1 fruit fly cellular context compared by ENCODE assay signal in genomic region chr3R:22468829-22469487, dm6.
TF ChIP-seq lines count a peak whose summit lies in the region.

No protein-coding gene starts in this region.

TF ChIP-seq in whole organism, embryonic, 481 proteins besides CTCF, POLR2A, EP300 and RAD21 (continued from another document and continues in another):
- TF ChIP-seq CG4404 (GFP tag; IDR thresholded peaks at IDR 0.05; lab: Robert Waterston, UW) (peak; percentile 46), CG34224 (GFP tag; IDR thresholded peaks at IDR 0.05; lab: Robert Waterston, UW; ENCODE audit: partially characterized antibody) (no peak), usp (GFP tag; optimal IDR thresholded peaks at IDR 0.05; lab: Kevin White, UChicago) (no peak), CG10462 (GFP tag; optimal IDR thresholded peaks at IDR 0.05; lab: Kevin White, UChicago) (peak; percentile 44), CG3407 (GFP tag; optimal IDR thresholded peaks at IDR 0.05; lab: Kevin White, UChicago) (peak; percentile 47), Hand (GFP tag; optimal IDR thresholded peaks at IDR 0.05; lab: Kevin White, UChicago) (peak; percentile 92), insv (GFP tag; optimal IDR thresholded peaks at IDR 0.05; lab: Kevin White, UChicago) (no peak), GATAe (GFP tag; conservative IDR thresholded peaks at IDR 0.05; lab: Robert Waterston, UW) (peak; percentile 63; the same call in 1 of the 2 replicates), da (GFP tag; optimal IDR thresholded peaks at IDR 0.05; lab: Kevin White, UChicago) (peak; percentile 4), CG15696 (tag; optimal IDR thresholded peaks at IDR 0.05; lab: Kevin White, UChicago) (peak; percentile 10), CG3838 (GFP tag; optimal IDR thresholded peaks at IDR 0.05; lab: Kevin White, UChicago) (no peak), Dll (GFP tag; IDR thresholded peaks at IDR 0.05; lab: Robert Waterston, UW; ENCODE audit: partially characterized antibody) (no peak), her (GFP tag; optimal IDR thresholded peaks at IDR 0.05; lab: Kevin White, UChicago) (peak; percentile 90), tx (GFP tag; optimal IDR thresholded peaks at IDR 0.05; lab: Kevin White, UChicago) (peak; percentile 84), esg (GFP tag; conservative IDR thresholded peaks at IDR 0.05; lab: Robert Waterston, UW) (peak; percentile 83), dati (GFP tag; IDR thresholded peaks at IDR 0.05; lab: Robert Waterston, UW) (no peak), CG6854 (GFP tag; optimal IDR thresholded peaks at IDR 0.05; lab: Kevin White, UChicago) (peak; percentile 85), sr (GFP tag; IDR thresholded peaks at IDR 0.05; lab: Robert Waterston, UW) (no peak), fu2 (GFP tag; optimal IDR thresholded peaks at IDR 0.05; lab: Kevin White, UChicago) (peak; percentile 78), salm (tag; optimal IDR thresholded peaks at IDR 0.05; lab: Kevin White, UChicago) (peak; percentile 62), Fer3 (tag; optimal IDR thresholded peaks at IDR 0.05; lab: Kevin White, UChicago) (peak; percentile 89), CG43689 (GFP tag; IDR thresholded peaks at IDR 0.05; lab: Robert Waterston, UW) (peak; percentile 68), CG31365 (tag; optimal IDR thresholded peaks at IDR 0.05; lab: Kevin White, UChicago) (peak; percentile 74), chn (GFP tag; optimal IDR thresholded peaks at IDR 0.05; lab: Kevin White, UChicago) (peak; percentile 67), CG17361 (GFP tag; IDR thresholded peaks at IDR 0.05; lab: Robert Waterston, UW) (no peak; the same call in 2 of the 3 replicates), z (GFP tag; IDR thresholded peaks at IDR 0.05; lab: Robert Waterston, UW) (no peak), NC2β (GFP tag; optimal IDR thresholded peaks at IDR 0.05; lab: Kevin White, UChicago) (peak; percentile 68), sqz (GFP tag; optimal IDR thresholded peaks at IDR 0.05; lab: Kevin White, UChicago) (no peak), scrt (GFP tag; optimal IDR thresholded peaks at IDR 0.05; lab: Kevin White, UChicago) (peak; percentile 87), CG13894 (tag; optimal IDR thresholded peaks at IDR 0.05; lab: Kevin White, UChicago) (peak; percentile 92), CG10565 (GFP tag; optimal IDR thresholded peaks at IDR 0.05; lab: Kevin White, UChicago) (peak; percentile 51), Dad (GFP tag; optimal IDR thresholded peaks at IDR 0.05; lab: Kevin White, UChicago) (peak; percentile 77), sna (GFP tag; IDR thresholded peaks at IDR 0.05; lab: Robert Waterston, UW; ENCODE audit: partially characterized antibody) (no peak), sug (tag; optimal IDR thresholded peaks at IDR 0.05; lab: Kevin White, UChicago) (peak; percentile 86), Fer1 (GFP tag; optimal IDR thresholded peaks at IDR 0.05; lab: Kevin White, UChicago) (peak; percentile 96), Chrac-16 (GFP tag; optimal IDR thresholded peaks at IDR 0.05; lab: Kevin White, UChicago) (peak; percentile 81), CG15269 (tag; optimal IDR thresholded peaks at IDR 0.05; lab: Kevin White, UChicago) (peak; percentile 91), yki (optimal IDR thresholded peaks at IDR 0.05; lab: Kevin White, UChicago) (no peak), CG7987 (GFP tag; optimal IDR thresholded peaks at IDR 0.05; lab: Kevin White, UChicago) (peak; percentile 79), CG18262 (tag; optimal IDR thresholded peaks at IDR 0.05; lab: Kevin White, UChicago) (no peak), CG7357 (GFP tag; IDR thresholded peaks at IDR 0.05; lab: Robert Waterston, UW) (peak; percentile 69; the same call in 2 of the 3 replicates), toy (GFP tag; IDR thresholded peaks at IDR 0.05; lab: Robert Waterston, UW) (peak; percentile 25; the same call in 1 of the 2 replicates), CG8388 (GFP tag; optimal IDR thresholded peaks at IDR 0.05; lab: Kevin White, UChicago) (peak; percentile 73), cwo (GFP tag; optimal IDR thresholded peaks at IDR 0.05; lab: Kevin White, UChicago) (peak; percentile 90), CG11398 (GFP tag; optimal IDR thresholded peaks at IDR 0.05; lab: Kevin White, UChicago) (peak; percentile 78), pita (GFP tag; optimal IDR thresholded peaks at IDR 0.05; lab: Kevin White, UChicago) (no peak), gcm2 (GFP tag; optimal IDR thresholded peaks at IDR 0.05; lab: Kevin White, UChicago) (peak; percentile 67), NC2α (GFP tag; optimal IDR thresholded peaks at IDR 0.05; lab: Kevin White, UChicago) (peak; percentile 23), oc (tag; optimal IDR thresholded peaks at IDR 0.05; lab: Kevin White, UChicago) (peak; percentile 75), CG32772 (GFP tag; IDR thresholded peaks at IDR 0.05; lab: Robert Waterston, UW) (peak; percentile 77), Dip3 (GFP tag; optimal IDR thresholded peaks at IDR 0.05; lab: Kevin White, UChicago) (peak; percentile 82), Nf-YA (GFP tag; IDR thresholded peaks at IDR 0.05; lab: Robert Waterston, UW) (peak; percentile 73), CG9609 (GFP tag; optimal IDR thresholded peaks at IDR 0.05; lab: Kevin White, UChicago) (peak; percentile 81), Ada2b (GFP tag; IDR thresholded peaks at IDR 0.05; lab: Robert Waterston, UW) (peak; percentile 87), Oaz (GFP tag; IDR thresholded peaks at IDR 0.05; lab: Robert Waterston, UW) (peak; percentile 74), Dip2 (GFP tag; IDR thresholded peaks at IDR 0.05; lab: Robert Waterston, UW) (no peak), D19A (tag; optimal IDR thresholded peaks at IDR 0.05; lab: Kevin White, UChicago) (peak; percentile 79), CG18599 (GFP tag; optimal IDR thresholded peaks at IDR 0.05; lab: Kevin White, UChicago) (peak; percentile 97), CG9876 (GFP tag; optimal IDR thresholded peaks at IDR 0.05; lab: Kevin White, UChicago) (peak; percentile 80), Stat92E (GFP tag; optimal IDR thresholded peaks at IDR 0.05; lab: Kevin White, UChicago) (no peak), CG7963 (GFP tag; IDR thresholded peaks at IDR 0.05; lab: Robert Waterston, UW; ENCODE audit: partially characterized antibody) (no peak), ap (GFP tag; IDR thresholded peaks at IDR 0.05; lab: Robert Waterston, UW) (peak; percentile 63; the same call in 1 of the 2 replicates), sim (GFP tag; IDR thresholded peaks at IDR 0.05; lab: Robert Waterston, UW) (no peak), CG1792 (GFP tag; optimal IDR thresholded peaks at IDR 0.05; lab: Kevin White, UChicago) (peak; percentile 88), CG14014 (GFP tag; IDR thresholded peaks at IDR 0.05; lab: Robert Waterston, UW) (peak; percentile 90), YL-1 (GFP tag; optimal IDR thresholded peaks at IDR 0.05; lab: Kevin White, UChicago) (peak; percentile 22), Bteb2 (GFP tag; optimal IDR thresholded peaks at IDR 0.05; lab: Kevin White, UChicago) (peak; percentile 79), BtbVII (GFP tag; optimal IDR thresholded peaks at IDR 0.05; lab: Kevin White, UChicago) (peak; percentile 88), Jarid2 (GFP tag; optimal IDR thresholded peaks at IDR 0.05; lab: Kevin White, UChicago) (peak; percentile 65), Med (GFP tag; lab: Kevin White, UChicago) (peak; percentile 98), hth (optimal IDR thresholded peaks at IDR 0.05; lab: Kevin White, UChicago) (no peak), Nf-YC (tag; optimal IDR thresholded peaks at IDR 0.05; lab: Kevin White, UChicago) (peak; percentile 78), p53 (GFP tag; optimal IDR thresholded peaks at IDR 0.05; lab: Kevin White, UChicago) (peak; percentile 78), CG4854 (GFP tag; optimal IDR thresholded peaks at IDR 0.05; lab: Kevin White, UChicago) (no peak), CG17568 (GFP tag; optimal IDR thresholded peaks at IDR 0.05; lab: Kevin White, UChicago) (no peak), CG8089 (GFP tag; optimal IDR thresholded peaks at IDR 0.05; lab: Kevin White, UChicago) (peak; percentile 67), Xbp1 (GFP tag; optimal IDR thresholded peaks at IDR 0.05; lab: Kevin White, UChicago) (peak; percentile 90), knrl (GFP tag; IDR thresholded peaks at IDR 0.05; lab: Robert Waterston, UW; ENCODE audit: partially characterized antibody) (no peak), fd64A (GFP tag; optimal IDR thresholded peaks at IDR 0.05; lab: Kevin White, UChicago) (peak; percentile 51), HLH54F (GFP tag; optimal IDR thresholded peaks at IDR 0.05; lab: Kevin White, UChicago) (peak; percentile 88), crc (GFP tag; optimal IDR thresholded peaks at IDR 0.05; lab: Kevin White, UChicago) (peak; percentile 83), Doc3 (GFP tag; IDR thresholded peaks at IDR 0.05; lab: Robert Waterston, UW; ENCODE audit: partially characterized antibody) (no peak), Nf-YB (GFP tag; optimal IDR thresholded peaks at IDR 0.05; lab: Kevin White, UChicago) (peak; percentile 66), fd102C (GFP tag; optimal IDR thresholded peaks at IDR 0.05; lab: Kevin White, UChicago) (no peak), Dp (GFP tag; optimal IDR thresholded peaks at IDR 0.05; lab: Kevin White, UChicago) (no peak), dmrt99B (tag; optimal IDR thresholded peaks at IDR 0.05; lab: Kevin White, UChicago) (peak; percentile 93), Mes4 (GFP tag; optimal IDR thresholded peaks at IDR 0.05; lab: Kevin White, UChicago) (peak; percentile 74), CG3847 (GFP tag; IDR thresholded peaks at IDR 0.05; lab: Robert Waterston, UW) (peak; percentile 88), lilli (GFP tag; optimal IDR thresholded peaks at IDR 0.05; lab: Kevin White, UChicago) (peak; percentile 89), vvl (GFP tag; IDR thresholded peaks at IDR 0.05; lab: Robert Waterston, UW) (peak; percentile 89), bsh (GFP tag; optimal IDR thresholded peaks at IDR 0.05; lab: Kevin White, UChicago) (peak in 1 of 2 experiments; percentile 75), Camta (GFP tag; optimal IDR thresholded peaks at IDR 0.05; lab: Kevin White, UChicago) (peak; percentile 76), CG2712 (tag; optimal IDR thresholded peaks at IDR 0.05; lab: Kevin White, UChicago) (no peak), trh (GFP tag; optimal IDR thresholded peaks at IDR 0.05; lab: Kevin White, UChicago) (peak; percentile 50), CG4820 (GFP tag; optimal IDR thresholded peaks at IDR 0.05; lab: Kevin White, UChicago) (peak; percentile 78), Hmx (GFP tag; optimal IDR thresholded peaks at IDR 0.05; lab: Kevin White, UChicago) (no peak), pb (GFP tag; optimal IDR thresholded peaks at IDR 0.05; lab: Kevin White, UChicago) (peak; percentile 88), hbn (GFP tag; IDR thresholded peaks at IDR 0.05; lab: Robert Waterston, UW; ENCODE audit: partially characterized antibody) (no peak), croc (GFP tag; conservative IDR thresholded peaks at IDR 0.05; lab: Robert Waterston, UW) (peak; percentile 66), CG12219 (GFP tag; optimal IDR thresholded peaks at IDR 0.05; lab: Kevin White, UChicago) (peak; percentile 85), tna (GFP tag; IDR thresholded peaks at IDR 0.05; lab: Robert Waterston, UW; ENCODE audit: partially characterized antibody) (no peak), Myb (GFP tag; optimal IDR thresholded peaks at IDR 0.05; lab: Kevin White, UChicago) (peak; percentile 76), CG12659 (GFP tag; optimal IDR thresholded peaks at IDR 0.05; lab: Kevin White, UChicago) (peak; percentile 87), eve (GFP tag; optimal IDR thresholded peaks at IDR 0.05; lab: Kevin White, UChicago) (no peak), CG30020 (tag; optimal IDR thresholded peaks at IDR 0.05; lab: Kevin White, UChicago) (no peak), ems (GFP tag; optimal IDR thresholded peaks at IDR 0.05; lab: Kevin White, UChicago) (peak; percentile 79), CG2875 (GFP tag; optimal IDR thresholded peaks at IDR 0.05; lab: Kevin White, UChicago) (peak; percentile 54), CG16863 (GFP tag; optimal IDR thresholded peaks at IDR 0.05; lab: Kevin White, UChicago) (peak; percentile 82), tio (GFP tag; optimal IDR thresholded peaks at IDR 0.05; lab: Kevin White, UChicago) (no peak), CG11696 (GFP tag; IDR thresholded peaks at IDR 0.05; lab: Robert Waterston, UW) (0 out of 2 replicates have a peak, but pooled peaks have one; percentile 25), nerfin-1 (tag; optimal IDR thresholded peaks at IDR 0.05; lab: Kevin White, UChicago) (peak; percentile 99), Eip74EF (GFP tag; optimal IDR thresholded peaks at IDR 0.05; lab: Kevin White, UChicago) (no peak), Meics (GFP tag; optimal IDR thresholded peaks at IDR 0.05; lab: Kevin White, UChicago) (peak; percentile 93), tin (GFP tag; optimal IDR thresholded peaks at IDR 0.05; lab: Kevin White, UChicago) (peak; percentile 83), Gsc (GFP tag; IDR thresholded peaks at IDR 0.05; lab: Robert Waterston, UW) (peak; percentile 46), CG4282 (GFP tag; optimal IDR thresholded peaks at IDR 0.05; lab: Kevin White, UChicago) (peak; percentile 62), jumu (GFP tag; optimal IDR thresholded peaks at IDR 0.05; lab: Kevin White, UChicago) (peak; percentile 89), CG8924 (tag; optimal IDR thresholded peaks at IDR 0.05; lab: Kevin White, UChicago) (peak; percentile 87), gce (GFP tag; IDR thresholded peaks at IDR 0.05; lab: Robert Waterston, UW) (peak; percentile 65; the same call in 1 of the 3 replicates), CG3163 (GFP tag; optimal IDR thresholded peaks at IDR 0.05; lab: Kevin White, UChicago) (peak; percentile 71), ac (GFP tag; optimal IDR thresholded peaks at IDR 0.05; lab: Kevin White, UChicago) (no peak), CG4360 (GFP tag; IDR thresholded peaks at IDR 0.05; lab: Robert Waterston, UW) (0 out of 2 replicates have a peak, but pooled peaks have one; percentile 24), CG9727 (GFP tag; optimal IDR thresholded peaks at IDR 0.05; lab: Kevin White, UChicago) (peak; percentile 80), chif (GFP tag; optimal IDR thresholded peaks at IDR 0.05; lab: Kevin White, UChicago) (peak; percentile 73 to 80), CG6791 (GFP tag; IDR thresholded peaks at IDR 0.05; lab: Robert Waterston, UW; ENCODE audit: partially characterized antibody) (no peak), Usf (GFP tag; optimal IDR thresholded peaks at IDR 0.05; lab: Kevin White, UChicago) (peak; percentile 15), HLH4C (GFP tag; IDR thresholded peaks at IDR 0.05; lab: Robert Waterston, UW; ENCODE audit: partially characterized antibody) (no peak), CG12391 (tag; optimal IDR thresholded peaks at IDR 0.05; lab: Kevin White, UChicago) (peak; percentile 80), CG2199 (GFP tag; IDR thresholded peaks at IDR 0.05; lab: Robert Waterston, UW) (no peak), Abd-B (GFP tag; optimal IDR thresholded peaks at IDR 0.05; lab: Kevin White, UChicago) (peak; percentile 83), CG4617 (GFP tag; optimal IDR thresholded peaks at IDR 0.05; lab: Kevin White, UChicago; ENCODE audit: borderline replicate concordance) (peak; percentile 43)
